Fruit fly (Drosophila melanogaster) whole organism, adult: ENCODE measurements around the gene CG1421.

Experiments used
- CG11617 ChIP-seq: fragments of 200-800 bp; sonication (Bioruptor generic); optimal IDR thresholded peaks from 2 replicates; lab custom pipeline; 2017; ENCODE audit warnings: mild to moderate bottlenecking, missing biosample characterization, missing genetic modification reagents, missing genetic modification characterization
- CG12768 ChIP-seq: fragments of 200-800 bp; sonication (Bioruptor generic); optimal IDR thresholded peaks from 2 replicates; lab custom pipeline; 2017; ENCODE audit warnings: missing biosample characterization, missing genetic modification characterization, mild to moderate bottlenecking, moderate library complexity, missing genetic modification reagents
- CG1620 ChIP-seq: fragments of 200-800 bp; sonication (Bioruptor generic); optimal IDR thresholded peaks from 2 replicates; lab custom pipeline; 2016; ENCODE audit warnings: missing biosample characterization, missing genetic modification characterization
- CG5204 ChIP-seq: fragments of 200-800 bp; sonication (Bioruptor generic); optimal IDR thresholded peaks from 2 replicates; lab custom pipeline; 2016; ENCODE audit warnings: missing biosample characterization, missing genetic modification characterization
- Clk ChIP-seq: fragments of 200-800 bp; sonication (Bioruptor generic); optimal IDR thresholded peaks from 2 replicates; lab custom pipeline; 2017; ENCODE audit warnings: missing biosample characterization, missing genetic modification characterization
- Hr96 ChIP-seq: fragments of 200-800 bp; sonication (Bioruptor generic); optimal IDR thresholded peaks from 2 replicates; lab custom pipeline; 2016; ENCODE audit warnings: missing biosample characterization, missing genetic modification characterization
- Mnt ChIP-seq: fragments of 200-800 bp; sonication (Bioruptor generic); optimal IDR thresholded peaks from 2 replicates; lab custom pipeline; 2016; ENCODE audit warnings: missing biosample characterization, mild to moderate bottlenecking, missing genetic modification characterization
- kay ChIP-seq: fragments of 200-800 bp; sonication (Bioruptor generic); peaks from one replicate; lab custom pipeline; 2016; ENCODE audit warnings: missing biosample characterization, missing genetic modification characterization, borderline replicate concordance
- ovo ChIP-seq: fragments of 200-800 bp; sonication (Bioruptor generic); optimal IDR thresholded peaks from 2 replicates; lab custom pipeline; 2016; ENCODE audit warnings: missing biosample characterization, missing genetic modification characterization

- no peak for TF ChIP-seq Clk (GFP tag; lab: Kevin White, UChicago)
- TF ChIP-seq kay = no peak
- no peak for TF ChIP-seq CG12768 (GFP tag; lab: Kevin White, UChicago)
- no peak for TF ChIP-seq Mnt
- TF ChIP-seq CG11617 = no peak
- no peak for TF ChIP-seq Hr96
- TF ChIP-seq CG1620 (GFP tag; lab: Kevin White, UChicago) = no peak
- TF ChIP-seq ovo = no peak
- no peak for TF ChIP-seq CG5204 (GFP tag; lab: Kevin White, UChicago)
Measured at dm6 chr2L:21898189-21898588, 4.6 kb upstream of the CG1421 start, which contains the start of gene CG11629.
